Worm (Caenorhabditis elegans) whole organism, L4 larva: ENCODE measurements around the gene str-19.
"Not testable (repeated sequence)": the region's sequence is repeated elsewhere in the genome, so short reads cannot be mapped to it uniquely, and the experiment has no call there.

Experiments
- attf-4 ChIP-seq: sonication (generic microtip); optimal IDR thresholded peaks from 3 replicates; lab custom pipeline; 2017; ENCODE audit warnings: missing biosample characterization, missing genetic modification characterization
- ceh-82 ChIP-seq: sonication (generic microtip); optimal IDR thresholded peaks from 2 replicates; lab custom pipeline; 2017; ENCODE audit warnings: missing biosample characterization, missing genetic modification characterization
- lin-39 ChIP-seq: fragments of 150-350 bp; optimal IDR thresholded peaks from 2 replicates; lab custom pipeline; 2014; ENCODE audit warnings: missing biosample characterization, missing genetic modification reagents, missing genetic modification characterization
- nhr-6 ChIP-seq: fragments of 150-350 bp; optimal IDR thresholded peaks from 2 replicates; lab custom pipeline; 2014; ENCODE audit warnings: missing biosample characterization, missing genetic modification characterization
- skn-1 ChIP-seq: fragments of 150-350 bp; optimal IDR thresholded peaks from 2 replicates; lab custom pipeline; 2014; ENCODE audit warnings: missing biosample characterization, missing genetic modification characterization
- unc-130 ChIP-seq: sonication (generic microtip); optimal IDR thresholded peaks from 2 replicates; lab custom pipeline; 2016; ENCODE audit warnings: missing genetic modification reagents, missing genetic modification characterization, missing compliant biosample characterization

- TF ChIP-seq attf-4; skn-1; lin-39; nhr-6 (tag; lab: Kevin White, UChicago); ceh-82 (tag; lab: Kevin White, UChicago); unc-130: not testable (repeated sequence)
Observed at ce11 chrV:15748343-15748742, 4.1 kb upstream of the str-19 start, which contains the start of gene T23D5.8.
